Fruit fly (Drosophila melanogaster): ENCODE measurements around the gene CG31523.

Gene CG31523

DNA sequence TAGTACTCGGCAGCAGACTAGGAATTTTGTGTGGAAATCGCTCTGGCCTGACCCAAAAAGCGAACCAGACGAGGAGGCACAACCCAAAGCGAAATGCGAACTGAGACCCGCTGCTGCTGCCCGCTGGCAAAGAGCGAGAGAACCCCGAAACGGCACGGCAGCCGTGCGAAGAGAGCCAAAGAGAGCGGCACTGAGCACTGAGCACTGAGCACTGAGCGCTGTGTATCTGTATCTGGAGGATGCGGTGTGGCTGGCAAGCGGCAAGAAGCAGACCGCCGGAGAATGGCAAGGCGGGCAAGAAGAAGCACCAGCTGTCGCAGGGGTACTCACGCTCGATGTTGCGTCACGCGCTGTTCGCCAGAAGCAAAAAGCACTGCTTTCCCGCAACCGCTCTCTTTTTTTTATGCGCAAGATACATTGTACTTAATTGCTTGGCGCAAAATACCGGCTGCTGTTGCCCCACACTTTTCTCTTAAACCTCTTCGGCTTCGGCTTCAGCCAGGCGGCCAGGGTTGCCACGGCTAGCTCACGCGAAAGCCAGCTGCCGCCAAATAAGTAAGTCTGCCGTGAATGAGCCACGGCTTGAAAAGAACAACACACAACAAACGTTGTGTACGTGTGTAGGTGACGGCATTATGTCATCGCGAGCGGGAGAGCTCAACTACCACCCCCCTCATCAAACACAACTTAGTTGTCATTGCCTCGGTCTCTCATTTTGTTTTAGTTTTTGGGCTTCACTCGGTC lies 25.6 kb downstream of the CG31523 start (continued):
- TF ChIP-seq hb (GFP tag; IDR thresholded peaks at IDR 0.05; ENCODE audit: partially characterized antibody) (0 out of 3 replicates have a peak, but pooled peaks have one; percentile 11), CG1647 (GFP tag; optimal IDR thresholded peaks at IDR 0.05) (no peak), Sry-δ (GFP tag; optimal IDR thresholded peaks at IDR 0.05) (peak; percentile 8), z (GFP tag; IDR thresholded peaks at IDR 0.05) (0 out of 3 replicates have a peak, but pooled peaks have one; percentile 5), fu2 (GFP tag; optimal IDR thresholded peaks at IDR 0.05) (no peak), Rfx (GFP tag; IDR thresholded peaks at IDR 0.05) (peak; percentile 18; the same call in 1 of the 2 replicates), Sry-β (GFP tag; optimal IDR thresholded peaks at IDR 0.05) (no peak), Atf-2 (GFP tag; optimal IDR thresholded peaks at IDR 0.05) (no peak), pum (GFP tag; optimal IDR thresholded peaks at IDR 0.05) (no peak), Hsf (GFP tag; optimal IDR thresholded peaks at IDR 0.05) (no peak), fd3F (GFP tag; optimal IDR thresholded peaks at IDR 0.05) (no peak), Ets97D (GFP tag; optimal IDR thresholded peaks at IDR 0.05) (peak; percentile 49), Jarid2 (GFP tag; optimal IDR thresholded peaks at IDR 0.05) (peak; percentile 61), prd (optimal IDR thresholded peaks at IDR 0.05) (no peak), prd (GFP tag; IDR thresholded peaks at IDR 0.05) (no peak), CG4730 (GFP tag; IDR thresholded peaks at IDR 0.05) (no peak), CG1602 (GFP tag; optimal IDR thresholded peaks at IDR 0.05) (no peak), Drgx (GFP tag; IDR thresholded peaks at IDR 0.05) (0 out of 2 replicates have a peak, but pooled peaks have one; percentile 21), NfI (GFP tag; optimal IDR thresholded peaks at IDR 0.05) (no peak), ato (GFP tag; IDR thresholded peaks at IDR 0.05; ENCODE audit: partially characterized antibody) (peak; percentile 55; the same call in 1 of the 2 replicates), CG31224 (GFP tag; IDR thresholded peaks at IDR 0.05) (no peak), E2f2 (GFP tag; IDR thresholded peaks at IDR 0.05) (0 out of 2 replicates have a peak, but pooled peaks have one; percentile 25), CG16779 (GFP tag; IDR thresholded peaks at IDR 0.05) (no peak), sc (optimal IDR thresholded peaks at IDR 0.05) (no peak), sc (GFP tag; optimal IDR thresholded peaks at IDR 0.05) (no peak), Trl (optimal IDR thresholded peaks at IDR 0.05) (peak; percentile 98 to 99), Trl (GFP tag; optimal IDR thresholded peaks at IDR 0.05) (peak; percentile 74), Adf1 (GFP tag; IDR thresholded peaks at IDR 0.05) (peak; percentile 76), CG10209 (GFP tag; optimal IDR thresholded peaks at IDR 0.05) (no peak), vvl (GFP tag; IDR thresholded peaks at IDR 0.05) (peak; percentile 51), CG8478 (optimal IDR thresholded peaks at IDR 0.05) (no peak), fd64A (GFP tag; optimal IDR thresholded peaks at IDR 0.05) (peak; percentile 7), Elba2 (GFP tag; optimal IDR thresholded peaks at IDR 0.05) (no peak), CG17328 (GFP tag; IDR thresholded peaks at IDR 0.05) (peak; percentile 50; the same call in 1 of the 2 replicates), cad (GFP tag; optimal IDR thresholded peaks at IDR 0.05) (no peak), CG13296 (GFP tag; optimal IDR thresholded peaks at IDR 0.05) (peak; percentile 0), psq (GFP tag; optimal IDR thresholded peaks at IDR 0.05) (no peak), CG17912 (GFP tag; optimal IDR thresholded peaks at IDR 0.05) (no peak), hth (optimal IDR thresholded peaks at IDR 0.05) (no peak), HLH54F (GFP tag; optimal IDR thresholded peaks at IDR 0.05) (no peak), Awh (GFP tag; IDR thresholded peaks at IDR 0.05) (no peak), CG18262 (tag; optimal IDR thresholded peaks at IDR 0.05) (no peak), h (optimal IDR thresholded peaks at IDR 0.05) (no peak), CG11093 (GFP tag; IDR thresholded peaks at IDR 0.05) (no peak), nom (GFP tag; optimal IDR thresholded peaks at IDR 0.05) (peak; percentile 76), Hand (GFP tag; optimal IDR thresholded peaks at IDR 0.05) (peak; percentile 61), Myb (GFP tag; optimal IDR thresholded peaks at IDR 0.05) (no peak), CG7987 (GFP tag; optimal IDR thresholded peaks at IDR 0.05) (no peak), CG13287 (GFP tag; IDR thresholded peaks at IDR 0.05; ENCODE audit: partially characterized antibody) (peak; percentile 68), ranshi (GFP tag; IDR thresholded peaks at IDR 0.05) (peak; percentile 33; the same call in 1 of the 2 replicates), pfk (GFP tag; optimal IDR thresholded peaks at IDR 0.05) (peak; percentile 26), CG15601 (tag; optimal IDR thresholded peaks at IDR 0.05) (peak; percentile 38)
